Fruit fly (Drosophila melanogaster) whole organism, embryonic: ENCODE measurements around the gene vkg.

Source experiments
- Aef1 ChIP-seq: fragments of 200-800 bp; sonication (Bioruptor generic); IDR thresholded peaks from 3 replicates; pipeline ENCODE4 v1.3.6; 2022; ENCODE audit warnings: missing biosample characterization, missing genetic modification characterization
- Asciz ChIP-seq: fragments of 200-800 bp; sonication (Bioruptor generic); optimal IDR thresholded peaks from 2 replicates; lab custom pipeline; 2017; ENCODE audit warnings: missing biosample characterization, mild to moderate bottlenecking, missing genetic modification characterization, missing genetic modification reagents
- Bteb2 ChIP-seq: fragments of 200-800 bp; sonication (Bioruptor generic); optimal IDR thresholded peaks from 2 replicates; lab custom pipeline; 2016; ENCODE audit warnings: missing biosample characterization, missing genetic modification characterization
- CG1024 ChIP-seq: fragments of 200-800 bp; sonication (Bioruptor generic); IDR thresholded peaks from 2 replicates; pipeline ENCODE4 v1.3.6; 2022; ENCODE audit warnings: missing biosample characterization, missing genetic modification characterization
- CG10431 ChIP-seq: fragments of 200-800 bp; sonication (Bioruptor generic); optimal IDR thresholded peaks from 3 replicates; lab custom pipeline; 2018; ENCODE audit warnings: missing biosample characterization, mild to moderate bottlenecking, missing genetic modification characterization
- CG11695 ChIP-seq: fragments of 200-800 bp; sonication (Bioruptor generic); IDR thresholded peaks from 3 replicates; pipeline ENCODE4 v1.3.6; 2022; ENCODE audit warnings: missing biosample characterization, missing genetic modification characterization
- CG12155 ChIP-seq: fragments of 200-800 bp; sonication (Bioruptor generic); optimal IDR thresholded peaks from 3 replicates; lab custom pipeline; 2016; ENCODE audit warnings: missing biosample characterization, missing genetic modification characterization
- CG14014 ChIP-seq: fragments of 200-800 bp; sonication (Bioruptor generic); IDR thresholded peaks from 2 replicates; pipeline ENCODE4 v1.3.6; 2022; ENCODE audit warnings: missing biosample characterization, missing genetic modification characterization
- CG14860 ChIP-seq: fragments of 200-800 bp; sonication (Bioruptor generic); IDR thresholded peaks from 3 replicates; pipeline ENCODE4 v1.3.6; 2022; ENCODE audit warnings: missing biosample characterization, missing genetic modification characterization; ENCODE audit not compliant: partially characterized antibody
- CG14965 ChIP-seq: fragments of 200-800 bp; sonication (Bioruptor generic); optimal IDR thresholded peaks from 2 replicates; lab custom pipeline; 2016; ENCODE audit warnings: missing biosample characterization, missing genetic modification characterization, borderline replicate concordance
- CG17612 ChIP-seq: fragments of 200-800 bp; sonication (Bioruptor generic); IDR thresholded peaks from 2 replicates; pipeline ENCODE4 v1.3.6; 2022; ENCODE audit warnings: missing biosample characterization, missing genetic modification characterization
- CG17802 ChIP-seq: fragments of 200-800 bp; sonication (Bioruptor generic); optimal IDR thresholded peaks from 2 replicates; lab custom pipeline; 2018; ENCODE audit warnings: missing biosample characterization, mild to moderate bottlenecking, missing genetic modification characterization, moderate library complexity
- CG18764 ChIP-seq: fragments of 200-800 bp; sonication (Bioruptor generic); optimal IDR thresholded peaks from 3 replicates; lab custom pipeline; 2016; ENCODE audit warnings: missing biosample characterization, missing genetic modification characterization
- CG2116 ChIP-seq: fragments of 200-800 bp; sonication (Bioruptor generic); optimal IDR thresholded peaks from 3 replicates; lab custom pipeline; 2018; ENCODE audit warnings: missing biosample characterization, mild to moderate bottlenecking, missing genetic modification characterization
- CG34422 ChIP-seq: fragments of 200-800 bp; sonication (Bioruptor generic); IDR thresholded peaks from 3 replicates; pipeline ENCODE4 v1.3.6; 2022; ENCODE audit warnings: missing biosample characterization, missing genetic modification characterization
- CG7556 ChIP-seq: fragments of 200-800 bp; sonication (Bioruptor generic); optimal IDR thresholded peaks from 2 replicates; lab custom pipeline; 2017; ENCODE audit warnings: missing biosample characterization, mild to moderate bottlenecking, missing genetic modification characterization
- CG7928 ChIP-seq: fragments of 200-800 bp; sonication (Bioruptor generic); optimal IDR thresholded peaks from 2 replicates; lab custom pipeline; 2017; ENCODE audit warnings: missing biosample characterization, mild to moderate bottlenecking, missing genetic modification characterization
- CG8359 ChIP-seq: fragments of 200-800 bp; sonication (Bioruptor generic); optimal IDR thresholded peaks from 2 replicates; lab custom pipeline; 2017; ENCODE audit warnings: missing biosample characterization, mild to moderate bottlenecking, missing genetic modification characterization, borderline replicate concordance
- Chrac-16 ChIP-seq: fragments of 200-800 bp; sonication (Bioruptor generic); optimal IDR thresholded peaks from 3 replicates; lab custom pipeline; 2016; ENCODE audit warnings: missing biosample characterization, missing genetic modification characterization
- CkIIα-i1 ChIP-seq: fragments of 200-800 bp; sonication (Bioruptor generic); IDR thresholded peaks from 2 replicates; pipeline ENCODE4 v1.3.6; 2022; ENCODE audit warnings: missing biosample characterization, missing genetic modification characterization
- D19B ChIP-seq: fragments of 200-800 bp; sonication (Bioruptor generic); optimal IDR thresholded peaks from 2 replicates; lab custom pipeline; 2017; ENCODE audit warnings: missing biosample characterization, mild to moderate bottlenecking, missing genetic modification characterization
- Fer2 ChIP-seq: fragments of 200-800 bp; sonication (Bioruptor generic); optimal IDR thresholded peaks from 2 replicates; lab custom pipeline; 2018; ENCODE audit warnings: missing biosample characterization, mild to moderate bottlenecking, missing genetic modification characterization, moderate library complexity
- HHEX ChIP-seq: fragments of 200-800 bp; sonication (Bioruptor generic); optimal IDR thresholded peaks from 3 replicates; lab custom pipeline; 2017; ENCODE audit warnings: missing biosample characterization, mild to moderate bottlenecking, missing genetic modification characterization, missing genetic modification reagents
- HLH54F ChIP-seq: fragments of 200-800 bp; sonication (Bioruptor generic); optimal IDR thresholded peaks from 3 replicates; lab custom pipeline; 2016; ENCODE audit warnings: missing biosample characterization, missing genetic modification characterization
- Hand ChIP-seq: fragments of 200-800 bp; sonication (Bioruptor generic); optimal IDR thresholded peaks from 2 replicates; lab custom pipeline; 2017; ENCODE audit warnings: mild to moderate bottlenecking, missing biosample characterization, missing genetic modification reagents, missing genetic modification characterization
- Mrtf ChIP-seq: fragments of 200-800 bp; sonication (Bioruptor generic); IDR thresholded peaks from 3 replicates; pipeline ENCODE4 v1.3.6; 2022; ENCODE audit warnings: missing biosample characterization, missing genetic modification characterization
- Six4 ChIP-seq: fragments of 200-800 bp; sonication (Bioruptor generic); optimal IDR thresholded peaks from 2 replicates; lab custom pipeline; 2016; ENCODE audit warnings: missing biosample characterization, missing genetic modification characterization
- ab ChIP-seq: fragments of 200-800 bp; sonication (Bioruptor generic); optimal IDR thresholded peaks from 2 replicates; lab custom pipeline; 2016; ENCODE audit warnings: missing biosample characterization, missing genetic modification characterization
- ara ChIP-seq: fragments of 200-800 bp; sonication (Bioruptor generic); IDR thresholded peaks from 2 replicates; pipeline ENCODE4 v1.3.6; 2022; ENCODE audit warnings: missing biosample characterization, missing genetic modification characterization
- ash1 ChIP-seq: fragments of 200-800 bp; sonication (Bioruptor generic); optimal IDR thresholded peaks from 2 replicates; lab custom pipeline; 2018; ENCODE audit warnings: missing biosample characterization, mild to moderate bottlenecking, missing genetic modification characterization
- ato ChIP-seq: fragments of 200-800 bp; sonication (Bioruptor generic); IDR thresholded peaks from 2 replicates; pipeline ENCODE4 v1.3.6; 2022; ENCODE audit warnings: missing biosample characterization, missing genetic modification characterization; ENCODE audit not compliant: partially characterized antibody
- cas ChIP-seq: fragments of 200-800 bp; sonication (Bioruptor generic); IDR thresholded peaks from 2 replicates; pipeline ENCODE4 v1.3.6; 2022; ENCODE audit warnings: missing biosample characterization, missing genetic modification characterization
- cwo ChIP-seq: fragments of 200-800 bp; sonication (Bioruptor generic); optimal IDR thresholded peaks from 3 replicates; lab custom pipeline; 2017; ENCODE audit warnings: missing biosample characterization, missing genetic modification characterization, mild to moderate bottlenecking, moderate library complexity, missing genetic modification reagents
- da ChIP-seq: fragments of 200-800 bp; sonication (Bioruptor generic); optimal IDR thresholded peaks from 2 replicates; lab custom pipeline; 2016; ENCODE audit warnings: missing biosample characterization, missing genetic modification characterization
- dimm ChIP-seq: fragments of 200-800 bp; sonication (Bioruptor generic); IDR thresholded peaks from 2 replicates; pipeline ENCODE4 v1.3.6; 2022; ENCODE audit warnings: missing biosample characterization, missing genetic modification characterization
- h ChIP-seq: fragments of >200 bp; optimal IDR thresholded peaks from 2 replicates; lab custom pipeline; 2017
- hth ChIP-seq: fragments of >200 bp; optimal IDR thresholded peaks from 2 replicates; lab custom pipeline; 2017; ENCODE audit warnings: inconsistent platforms
- klu ChIP-seq: fragments of 200-800 bp; sonication (Bioruptor generic); IDR thresholded peaks from 2 replicates; pipeline ENCODE4 v1.3.6; 2022; ENCODE audit warnings: missing biosample characterization, missing genetic modification characterization
- lab ChIP-seq: fragments of 200-800 bp; sonication (Bioruptor generic); optimal IDR thresholded peaks from 3 replicates; lab custom pipeline; 2017; ENCODE audit warnings: missing biosample characterization, missing genetic modification characterization, mild to moderate bottlenecking, moderate library complexity, missing genetic modification reagents
- lbe ChIP-seq: fragments of 200-800 bp; sonication (Bioruptor generic); optimal IDR thresholded peaks from 2 replicates; lab custom pipeline; 2016; ENCODE audit warnings: missing biosample characterization, mild to moderate bottlenecking, missing genetic modification characterization
- psq ChIP-seq: fragments of 200-800 bp; sonication (Bioruptor generic); optimal IDR thresholded peaks from 2 replicates; lab custom pipeline; 2017; ENCODE audit warnings: missing biosample characterization, missing genetic modification characterization
- ranshi ChIP-seq: fragments of 200-800 bp; sonication (Bioruptor generic); IDR thresholded peaks from 2 replicates; pipeline ENCODE4 v1.3.6; 2022; ENCODE audit warnings: missing biosample characterization, missing genetic modification characterization
- sc ChIP-seq, 3 experiments: fragments of >200 bp in 2 of 3; fragments of 200-800 bp in 1 of 3; sonication (Bioruptor generic) in 1 of 3; optimal IDR thresholded peaks; 2 replicates in 2 of 3; 3 replicates in 1 of 3; lab custom pipeline; 2017; ENCODE audit warnings: mild to moderate bottlenecking in 1 of 3, missing biosample characterization in 1 of 3, missing genetic modification characterization in 1 of 3, missing genetic modification reagents in 1 of 3
- sob ChIP-seq: fragments of 200-800 bp; sonication (Bioruptor generic); IDR thresholded peaks from 2 replicates; pipeline ENCODE4 v1.3.6; 2022; ENCODE audit warnings: missing biosample characterization, missing genetic modification characterization
- tio ChIP-seq: fragments of 200-800 bp; sonication (Bioruptor generic); optimal IDR thresholded peaks from 2 replicates; lab custom pipeline; 2017; ENCODE audit warnings: missing biosample characterization, missing genetic modification characterization, inconsistent platforms
- tll ChIP-seq, 2 experiments: fragments of 200-800 bp in 1 of 2; fragments of >200 bp in 1 of 2; sonication (Bioruptor generic) in 1 of 2; optimal IDR thresholded peaks; 2 replicates each; lab custom pipeline; 2017 to 2019; ENCODE audit warnings: missing biosample characterization in 2 of 2, missing genetic modification characterization in 2 of 2, mild to moderate bottlenecking in 1 of 2, moderate library complexity in 1 of 2
- tup ChIP-seq: fragments of 200-800 bp; sonication (Bioruptor generic); optimal IDR thresholded peaks from 2 replicates; lab custom pipeline; 2016; ENCODE audit warnings: missing biosample characterization, mild to moderate bottlenecking, missing genetic modification characterization, moderate library complexity
- tx ChIP-seq: fragments of 200-800 bp; sonication (Bioruptor generic); optimal IDR thresholded peaks from 2 replicates; lab custom pipeline; 2016; ENCODE audit warnings: missing biosample characterization, missing genetic modification characterization
- z ChIP-seq: fragments of 200-800 bp; sonication (Bioruptor generic); IDR thresholded peaks from 3 replicates; pipeline ENCODE4 v1.3.6; 2022; ENCODE audit warnings: missing biosample characterization, missing genetic modification characterization
- zen2 ChIP-seq: fragments of 200-800 bp; sonication (Bioruptor generic); IDR thresholded peaks from 3 replicates; pipeline ENCODE4 v1.3.6; 2022; ENCODE audit warnings: missing biosample characterization, missing genetic modification characterization; ENCODE audit not compliant: partially characterized antibody

Gene vkg

DNA sequence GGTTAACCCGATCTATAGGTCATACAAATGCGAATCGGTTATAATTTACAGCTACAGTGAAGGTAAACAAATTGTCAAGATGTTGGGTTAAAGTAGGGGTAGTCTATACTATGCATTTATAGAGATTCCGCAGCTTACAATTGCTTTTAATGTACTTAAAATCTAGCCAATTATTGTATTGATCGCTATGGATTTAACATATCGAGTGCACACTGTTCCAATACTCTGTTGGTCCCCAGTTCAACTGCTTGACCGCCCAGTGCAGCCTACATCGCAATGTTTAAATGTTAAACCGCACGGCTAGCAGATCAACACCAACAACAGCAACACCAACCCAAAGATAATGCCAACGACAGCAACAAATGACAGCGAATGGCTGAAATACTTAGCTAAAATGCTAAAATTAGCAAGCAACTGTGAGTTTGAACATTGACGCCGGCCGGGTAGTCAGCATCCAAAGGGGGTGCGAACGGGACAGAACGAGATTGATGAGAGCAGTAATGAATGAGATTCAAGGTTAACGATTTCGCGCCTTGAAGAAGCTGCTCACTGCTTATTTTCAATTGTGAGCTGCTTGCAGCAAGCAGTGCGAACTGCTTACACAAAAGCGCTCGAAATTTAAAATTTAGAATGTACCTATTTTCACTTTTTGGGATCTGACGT, 26.9 kb downstream of the vkg start (continued):
- TF ChIP-seq cas (GFP tag; lab: Robert Waterston, UW) (no peak), da (GFP tag; lab: Kevin White, UChicago) (no peak), Asciz (GFP tag; lab: Kevin White, UChicago) (no peak), tup (GFP tag; lab: Kevin White, UChicago) (no peak), tio (GFP tag; lab: Kevin White, UChicago) (no peak), tll (GFP tag; optimal IDR thresholded peaks at IDR 0.05; lab: Kevin White, UChicago) (no peak), CG11695 (GFP tag; lab: Robert Waterston, UW) (peak; percentile 6; the same call in 1 of the 3 replicates), dimm (GFP tag; lab: Robert Waterston, UW) (no peak), CG14965 (no peak), lab (GFP tag; lab: Kevin White, UChicago) (no peak), Chrac-16 (no peak), Six4 (no peak), sob (GFP tag; lab: Robert Waterston, UW) (0 out of 2 replicates have a peak, but pooled peaks have one; percentile 9), Mrtf (peak; percentile 26; the same call in 2 of the 3 replicates), CG12155 (GFP tag; lab: Kevin White, UChicago) (no peak), tx (GFP tag; lab: Kevin White, UChicago) (no peak), CG14860 (GFP tag; lab: Robert Waterston, UW) (no peak), CG17612 (GFP tag; lab: Robert Waterston, UW) (peak; percentile 44), klu (GFP tag; lab: Robert Waterston, UW) (0 out of 2 replicates have a peak, but pooled peaks have one; percentile 5), Fer2 (no peak), CG7556 (no peak), CkIIα-i1 (no peak), CG2116 (GFP tag; lab: Kevin White, UChicago) (no peak), CG14014 (GFP tag; lab: Robert Waterston, UW) (peak; percentile 52), ash1 (no peak), Hand (GFP tag; lab: Kevin White, UChicago) (no peak), hth (lab: Kevin White, UChicago) (no peak), Bteb2 (GFP tag; lab: Kevin White, UChicago) (no peak), ranshi (GFP tag; lab: Robert Waterston, UW) (peak; percentile 41; the same call in 1 of the 2 replicates), ab (GFP tag; lab: Kevin White, UChicago) (no peak), Aef1 (GFP tag; lab: Robert Waterston, UW) (peak; percentile 28), CG10431 (no peak), z (no peak), zen2 (no peak), CG8359 (no peak), ato (no peak), HHEX (GFP tag; lab: Kevin White, UChicago) (no peak), CG17802 (no peak), cwo (GFP tag; lab: Kevin White, UChicago) (no peak), lbe (GFP tag; lab: Kevin White, UChicago) (no peak), D19B (GFP tag; lab: Kevin White, UChicago) (no peak), CG1024 (GFP tag; lab: Robert Waterston, UW) (0 out of 2 replicates have a peak, but pooled peaks have one; percentile 11), HLH54F (no peak), sc (optimal IDR thresholded peaks at IDR 0.05; lab: Kevin White, UChicago) (no peak), sc (GFP tag; optimal IDR thresholded peaks at IDR 0.05; lab: Kevin White, UChicago) (no peak), CG34422 (GFP tag; lab: Robert Waterston, UW) (peak; percentile 59; the same call in 1 of the 3 replicates), ara (GFP tag; lab: Robert Waterston, UW) (peak; percentile 60), CG18764 (GFP tag; lab: Kevin White, UChicago) (no peak), CG7928 (GFP tag; lab: Kevin White, UChicago) (no peak), h (no peak), psq (GFP tag; lab: Kevin White, UChicago) (no peak)
